Worm (Caenorhabditis elegans): ENCODE data around the gene lurp-1.

DNA sequence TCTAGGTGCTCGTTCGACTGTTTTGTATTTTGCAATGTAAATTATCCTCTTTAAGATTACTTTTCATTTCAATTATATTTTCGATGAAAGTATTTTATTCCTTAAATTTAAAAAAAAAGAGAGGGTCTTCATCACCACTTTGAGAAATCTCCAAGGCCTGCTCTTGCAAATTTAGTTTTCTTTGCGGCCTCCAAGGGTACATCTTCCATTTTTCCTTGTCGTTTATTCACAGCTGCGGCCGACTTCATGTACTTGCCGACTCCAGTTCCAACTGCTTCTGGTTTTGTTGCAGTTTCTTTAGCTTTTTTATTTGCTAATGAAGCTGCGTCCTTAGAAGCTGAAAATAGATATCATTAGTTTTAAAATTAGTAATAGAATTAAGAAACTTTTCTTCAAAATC, 10.0 kb upstream of the lurp-1 start:
- TF ChIP-seq zip-2 (tag; optimal IDR thresholded peaks at IDR 0.05) (no peak), skn-1 (tag; optimal IDR thresholded peaks at IDR 0.05) (no peak), daf-8 (GFP tag; IDR thresholded peaks at IDR 0.05) (no peak), daf-12 (tag; optimal IDR thresholded peaks at IDR 0.05) (no peak), nhr-76 (tag; optimal IDR thresholded peaks at IDR 0.05) (no peak), fkh-10 (GFP tag; optimal IDR thresholded peaks at IDR 0.05) (no peak), ceh-20 (GFP tag; IDR thresholded peaks at IDR 0.05) (no peak), madf-5 (GFP tag; IDR thresholded peaks at IDR 0.05) (no peak), pqm-1 (tag; optimal IDR thresholded peaks at IDR 0.05) (no peak), ztf-11 (tag; optimal IDR thresholded peaks at IDR 0.05) (no peak)

All from whole organism, L4 larva.